Worm (Caenorhabditis elegans): ENCODE measurements around the gene srd-13.

- TF ChIP-seq tab-1 (GFP tag; IDR thresholded peaks at IDR 0.05): no peak
- no peak for TF ChIP-seq klf-2 (GFP tag; conservative IDR thresholded peaks at IDR 0.05)
- TF ChIP-seq ztf-23 (GFP tag; IDR thresholded peaks at IDR 0.05): no peak
- TF ChIP-seq cog-1 (tag; optimal IDR thresholded peaks at IDR 0.05): no peak
- TF ChIP-seq flt-1 (GFP tag; IDR thresholded peaks at IDR 0.05): no peak
- TF ChIP-seq med-1 (GFP tag; optimal IDR thresholded peaks at IDR 0.05; ENCODE audit: insufficient read depth): no peak
Measured at ce11 chrIV:5591134-5591533, 44.3 kb downstream of the srd-13 start.
